Fruit fly (Drosophila melanogaster) S2 (cell line): ENCODE measurements around the gene CG15543.

Source experiments
- CG8478 ChIP-seq: fragments of >200 bp; optimal IDR thresholded peaks from 2 replicates; lab custom pipeline; 2018
- CTCF ChIP-seq, 2 experiments: fragments of >200 bp; optimal IDR thresholded peaks; 2 replicates each; lab custom pipeline; 2018

DNA sequence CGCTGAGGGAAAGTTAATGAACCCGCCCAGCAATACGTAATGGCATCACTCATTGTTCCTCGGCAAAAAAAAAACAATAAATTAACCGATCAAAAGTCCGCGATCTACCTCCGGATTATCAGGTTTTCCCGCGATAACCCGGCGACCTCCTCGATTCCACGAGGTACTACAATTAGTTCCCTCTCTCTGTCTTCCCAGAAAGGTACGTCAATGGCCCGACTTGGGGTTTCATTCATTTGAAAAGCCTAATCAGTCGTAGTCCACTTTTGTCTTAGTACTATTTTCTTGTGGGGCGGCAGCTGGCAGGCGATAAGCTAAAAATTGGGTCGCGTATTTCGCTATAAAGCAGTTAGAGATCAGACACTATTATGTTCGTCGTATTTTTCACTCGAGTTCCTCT, 36.6 kb downstream of the CG15543 start:
- no peak for TF ChIP-seq CTCF (optimal IDR thresholded peaks at IDR 0.05; lab: Kevin White, UChicago)
- TF ChIP-seq CG8478 (lab: Kevin White, UChicago), result no peak
